Fruit fly (Drosophila melanogaster) whole organism: ENCODE measurements around the gene CG13607.

Experiments
- CG8478 ChIP-seq: fragments of >200 bp; optimal IDR thresholded peaks from 2 replicates; lab custom pipeline; 2018; ENCODE audit warnings: inconsistent platforms
- Dll ChIP-seq: fragments of >200 bp; optimal IDR thresholded peaks from 2 replicates; lab custom pipeline; 2017
- EcR ChIP-seq, 2 experiments: fragments of >200 bp; optimal IDR thresholded peaks; 2 replicates each; lab custom pipeline; 2017; ENCODE audit warnings: missing biosample characterization in 2 of 2, missing genetic modification characterization in 2 of 2, missing genetic modification reagents in 2 of 2
- pan ChIP-seq: fragments of >200 bp; optimal IDR thresholded peaks from 2 replicates; lab custom pipeline; 2017
- psq ChIP-seq: fragments of >200 bp; optimal IDR thresholded peaks from 2 replicates; lab custom pipeline; 2017
- usp ChIP-seq: fragments of >200 bp; optimal IDR thresholded peaks from 2 replicates; lab custom pipeline; 2017; ENCODE audit warnings: missing biosample characterization, missing genetic modification characterization, mixed read lengths

The CG13607 gene

DNA sequence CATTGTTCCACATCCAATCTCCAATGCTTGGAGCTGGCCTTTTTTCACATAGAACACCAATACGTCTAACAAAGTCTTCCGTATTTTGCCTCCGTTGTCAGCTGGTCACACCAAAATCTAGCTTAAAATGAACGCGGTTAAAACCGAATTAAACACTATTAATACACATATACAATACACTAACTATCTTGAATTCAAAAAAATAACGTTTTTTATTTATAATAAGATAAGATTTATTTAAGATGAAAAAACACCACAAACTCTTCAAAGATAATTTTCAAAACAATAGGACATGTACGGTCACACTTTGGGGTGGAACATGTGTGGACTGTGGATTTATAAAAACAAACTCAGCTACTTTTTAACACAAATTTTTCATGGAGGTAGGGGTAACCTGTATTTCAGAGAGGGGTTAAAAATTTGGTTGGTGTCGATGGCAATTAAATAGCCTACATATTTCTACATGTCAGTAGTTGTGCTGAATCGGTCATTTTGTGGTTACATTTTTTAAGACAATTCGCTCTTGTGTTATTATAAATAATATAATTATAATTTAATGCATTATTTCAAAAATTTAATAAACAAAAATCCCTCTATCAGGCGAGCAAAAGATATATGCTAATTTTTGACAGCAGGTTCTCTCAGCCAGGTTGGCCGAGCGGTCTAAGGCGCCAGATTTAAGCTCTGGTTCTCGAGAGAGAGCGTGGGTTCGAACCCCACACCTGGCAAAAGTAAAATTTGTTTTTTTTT is 3.6 kb downstream of the CG13607 start, which contains the start of gene CG13605:
TSS of gene CG13605 (minus strand) at position 70 of the 750 bp plus-strand sequence.
- TF ChIP-seq EcR (GFP tag; optimal IDR thresholded peaks at IDR 0.05; lab: Kevin White, UChicago), result no peak

DNA sequence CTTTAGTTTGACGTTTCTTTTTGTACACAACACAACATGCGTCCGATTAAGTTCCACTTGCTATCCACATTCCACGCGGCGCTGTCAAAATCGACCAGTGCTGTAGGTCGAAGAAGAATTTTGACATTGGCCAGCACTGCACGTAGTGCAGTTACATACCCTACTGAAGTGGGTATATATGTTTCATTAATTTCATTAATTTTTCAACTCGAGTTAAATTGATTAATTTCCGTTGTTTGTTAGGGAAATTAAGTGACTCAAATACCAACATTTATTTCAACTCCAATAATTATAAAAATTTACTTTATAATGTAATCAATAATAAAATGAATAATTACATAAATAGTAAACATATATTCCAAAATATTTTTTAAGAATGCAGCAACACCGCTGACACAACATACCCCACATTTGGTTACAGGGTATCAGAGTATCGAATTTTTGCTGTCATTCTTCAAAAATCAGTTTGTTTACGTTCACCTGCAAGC is 7.2 kb downstream of the CG13607 start, which contains the start of the genes eIF4EHP and CG18428:
TSS of gene eIF4EHP (minus strand) at position 59 of the 488 bp plus-strand sequence.
TSS of gene CG18428 (plus strand) at position 435 of the 488 bp plus-strand sequence.
- no peak for TF ChIP-seq Dll (lab: Kevin White, UChicago)
- no peak for TF ChIP-seq usp (GFP tag; lab: Kevin White, UChicago)
- no peak for TF ChIP-seq CG8478 (lab: Kevin White, UChicago)
- peak; percentile 96 for TF ChIP-seq pan (lab: Kevin White, UChicago)
- no peak for TF ChIP-seq psq

DNA sequence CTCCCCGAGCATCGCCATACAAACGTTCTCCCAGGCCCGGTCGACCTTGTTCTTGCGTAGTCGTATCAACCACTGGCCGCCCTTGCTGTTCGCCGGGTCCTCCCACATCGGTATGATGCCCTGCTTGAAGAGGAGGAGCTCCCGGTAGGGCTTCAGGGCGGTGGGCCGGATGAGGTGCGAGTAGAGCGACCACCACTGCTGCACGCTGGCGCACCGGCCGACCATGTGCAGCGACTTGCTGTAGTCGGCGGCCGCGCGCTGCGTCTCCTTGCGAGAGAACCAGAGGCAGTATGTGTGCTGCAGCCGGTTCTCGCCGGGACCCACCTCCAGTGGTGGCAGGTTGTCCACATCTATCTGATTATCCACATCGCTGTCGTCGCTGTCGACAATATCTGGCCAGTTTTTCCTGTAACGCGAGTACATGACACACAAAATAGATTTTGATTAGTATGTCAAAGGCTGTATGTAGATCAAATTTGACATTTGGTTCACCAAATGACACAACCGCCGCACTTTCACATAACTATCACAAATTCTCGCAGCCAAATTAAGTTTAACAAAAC is 9.2 kb downstream of the CG13607 start, which contains the start of gene CG10694:
TSS of gene CG10694 (plus strand) at position 513 of the 563 bp plus-strand sequence.
- TF ChIP-seq psq (no peak), usp (GFP tag; lab: Kevin White, UChicago) (no peak), CG8478 (lab: Kevin White, UChicago) (no peak), EcR (GFP tag; optimal IDR thresholded peaks at IDR 0.05; lab: Kevin White, UChicago) (no peak), Dll (lab: Kevin White, UChicago) (no peak), pan (lab: Kevin White, UChicago) (no peak)

DNA sequence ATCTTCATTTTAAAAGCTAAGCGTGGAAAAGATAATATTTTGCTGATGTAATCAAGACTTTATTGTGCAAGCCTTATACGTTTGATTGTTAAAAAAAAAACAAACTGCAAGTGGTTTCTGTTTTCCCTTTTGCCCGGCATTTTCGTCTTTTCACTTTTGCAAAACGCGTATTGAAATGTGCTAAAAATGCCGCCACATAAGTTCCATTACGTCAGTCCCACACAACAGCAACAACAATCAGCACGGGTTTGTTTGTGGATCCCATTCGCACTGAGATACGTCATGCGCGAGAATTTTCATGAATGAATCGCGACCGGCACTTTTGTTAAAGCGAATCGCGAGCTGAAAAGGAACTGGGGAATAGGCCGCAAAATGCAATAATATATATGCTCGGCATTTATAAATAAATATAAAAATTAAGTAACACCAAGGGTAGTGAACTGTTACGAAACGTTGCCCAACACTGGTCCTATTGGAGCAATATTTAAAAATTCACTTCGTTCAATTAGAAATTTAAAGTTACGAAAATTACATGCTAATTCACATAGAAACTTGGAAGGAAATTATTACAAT is 10.0 kb downstream of the CG13607 start:
- TF ChIP-seq EcR (GFP tag; optimal IDR thresholded peaks at IDR 0.05; lab: Kevin White, UChicago) (no peak), psq (no peak), CG8478 (lab: Kevin White, UChicago) (no peak), Dll (lab: Kevin White, UChicago) (no peak), pan (lab: Kevin White, UChicago) (no peak), usp (GFP tag; lab: Kevin White, UChicago) (no peak)

DNA sequence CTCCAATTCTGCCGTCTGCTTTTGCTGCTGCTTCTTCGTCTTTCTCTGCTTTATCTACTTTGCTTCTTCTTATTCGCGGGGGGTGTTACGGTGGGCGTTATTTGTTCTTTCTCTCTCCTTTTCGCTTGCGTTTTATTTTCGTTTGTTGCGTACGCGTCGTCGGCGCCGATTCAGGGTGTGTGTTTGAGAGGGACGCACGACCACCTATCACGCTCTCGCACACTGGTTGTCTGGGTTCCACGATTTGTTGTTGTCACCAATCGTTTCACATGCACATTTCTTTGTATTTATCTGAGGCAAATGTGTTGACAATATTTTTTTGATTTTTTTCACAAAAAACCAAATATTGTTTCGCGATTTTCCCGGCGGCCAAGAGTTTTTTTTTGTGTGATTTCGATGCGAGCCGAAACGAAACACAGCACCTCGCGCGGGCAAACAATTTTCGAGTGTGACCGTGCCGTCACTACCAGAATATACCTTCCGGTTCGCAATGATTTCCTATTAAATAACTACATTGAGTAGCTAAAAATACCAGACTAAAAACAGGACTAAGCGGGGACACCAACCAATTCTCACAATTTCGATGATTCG is 10.7 kb downstream of the CG13607 start, which contains the start of gene Syx1A:
TSS of gene Syx1A (minus strand) at position 452 of the 591 bp plus-strand sequence.
- TF ChIP-seq usp (GFP tag; lab: Kevin White, UChicago) (no peak), EcR (GFP tag; optimal IDR thresholded peaks at IDR 0.05; lab: Kevin White, UChicago) (no peak), CG8478 (lab: Kevin White, UChicago) (no peak), pan (lab: Kevin White, UChicago) (no peak), psq (no peak), Dll (lab: Kevin White, UChicago) (no peak)

DNA sequence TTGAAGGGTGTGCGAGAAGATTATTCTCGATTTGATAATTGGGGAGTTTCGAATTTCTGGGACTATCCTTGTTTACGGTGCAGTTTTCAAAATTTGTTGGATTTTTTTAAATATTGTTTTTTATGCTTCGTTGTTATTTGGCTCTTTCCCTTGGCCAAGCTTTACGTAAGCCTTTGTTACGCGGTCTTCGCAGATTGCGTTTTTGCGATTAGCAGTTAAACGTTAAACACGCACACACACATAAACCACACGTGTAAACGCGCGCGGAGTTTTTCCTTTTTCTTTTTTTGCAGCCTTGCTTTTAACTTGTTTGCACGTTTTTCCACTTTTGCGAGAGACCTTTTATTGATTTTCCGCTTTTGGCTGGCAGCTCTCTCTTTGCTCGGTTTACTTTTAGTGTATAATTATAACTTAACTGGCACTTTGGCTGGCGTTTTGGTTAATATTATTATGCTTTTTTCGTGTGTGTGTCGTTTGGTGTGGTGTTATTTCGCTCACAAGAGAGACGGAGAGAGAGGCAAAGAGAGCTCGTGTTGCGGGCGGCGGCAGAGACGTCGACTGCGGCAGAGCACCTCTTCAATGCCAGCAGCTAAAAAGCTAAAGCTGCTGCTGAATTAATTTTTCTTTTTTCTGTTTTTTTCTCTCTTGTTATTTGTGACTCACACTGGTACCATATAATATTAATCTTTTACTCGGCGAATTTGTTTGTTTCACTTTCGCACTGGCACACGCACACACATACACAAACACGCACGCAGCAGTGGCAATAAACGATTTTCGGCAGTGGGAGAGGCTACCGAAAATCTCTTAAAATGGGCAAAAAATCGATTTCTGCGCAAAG is 11.4 kb downstream of the CG13607 start:
- TF ChIP-seq Dll (lab: Kevin White, UChicago) (no peak), EcR (GFP tag; optimal IDR thresholded peaks at IDR 0.05; lab: Kevin White, UChicago) (no peak), CG8478 (lab: Kevin White, UChicago) (no peak), psq (no peak), usp (GFP tag; lab: Kevin White, UChicago) (no peak), pan (lab: Kevin White, UChicago) (no peak)

DNA sequence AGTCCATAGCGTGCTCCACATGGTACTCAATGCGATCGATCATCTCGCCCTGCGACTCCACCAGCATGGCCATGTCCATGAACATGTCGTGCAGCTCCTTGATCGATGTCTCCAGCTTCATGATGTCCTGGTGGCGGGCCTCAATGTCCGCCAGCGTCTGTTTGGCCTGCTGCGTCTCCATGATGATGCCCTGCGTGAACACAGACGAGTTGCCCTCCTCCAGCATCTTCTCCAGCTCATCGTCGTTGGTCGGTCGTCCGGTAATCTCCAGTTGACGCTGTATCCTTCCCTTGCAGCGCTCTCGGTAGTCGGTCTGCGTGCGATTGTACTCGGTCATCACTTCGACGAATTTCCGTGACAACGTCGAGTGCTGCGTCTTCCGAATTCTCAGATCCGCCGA is 12.4 kb downstream of the CG13607 start:
- TF ChIP-seq Dll (lab: Kevin White, UChicago) (no peak), psq (no peak), CG8478 (lab: Kevin White, UChicago) (no peak), usp (GFP tag; lab: Kevin White, UChicago) (no peak), pan (lab: Kevin White, UChicago) (no peak), EcR (GFP tag; optimal IDR thresholded peaks at IDR 0.05; lab: Kevin White, UChicago) (no peak)

DNA sequence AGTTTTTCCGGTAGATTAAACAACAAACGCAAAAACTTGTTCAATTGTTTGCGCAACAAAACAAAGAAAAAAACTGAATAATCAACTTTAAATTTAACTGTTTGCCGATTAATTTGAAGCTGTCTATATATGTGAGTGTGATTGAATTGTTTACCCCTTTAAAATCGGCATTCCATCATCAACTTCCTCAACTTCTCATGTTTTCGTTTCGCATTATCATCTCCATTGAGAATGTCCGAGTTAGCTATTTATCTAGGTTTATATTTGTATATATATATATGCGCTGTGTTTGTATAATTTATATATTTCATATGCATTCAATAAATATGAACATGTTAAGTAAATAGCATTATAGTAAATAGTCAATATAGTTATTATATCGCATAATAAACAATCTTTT is 13.7 kb downstream of the CG13607 start:
- TF ChIP-seq psq (no peak), EcR (GFP tag; optimal IDR thresholded peaks at IDR 0.05; lab: Kevin White, UChicago) (no peak), usp (GFP tag; lab: Kevin White, UChicago) (no peak), CG8478 (lab: Kevin White, UChicago) (no peak), pan (lab: Kevin White, UChicago) (no peak), Dll (lab: Kevin White, UChicago) (no peak)

DNA sequence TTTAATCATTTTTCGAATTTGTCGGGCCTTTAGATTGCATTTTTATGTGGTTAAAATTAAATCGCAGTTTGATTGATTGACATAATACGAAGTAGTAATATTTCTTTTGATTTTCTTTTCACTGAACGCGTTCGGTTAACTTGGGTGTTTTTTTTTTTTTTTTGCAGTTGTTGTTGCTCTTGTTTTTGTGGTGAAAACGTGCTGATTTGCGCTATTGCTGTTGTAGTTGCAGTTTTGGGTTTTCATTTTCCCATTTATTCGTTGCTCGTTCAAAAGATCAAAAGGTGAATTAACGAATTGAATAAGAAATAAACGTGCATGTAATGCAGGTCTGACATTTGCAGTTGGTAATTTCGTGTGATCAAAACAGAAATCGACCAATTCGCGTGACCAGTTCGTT is 14.7 kb downstream of the CG13607 start:
- TF ChIP-seq EcR (GFP tag; optimal IDR thresholded peaks at IDR 0.05; lab: Kevin White, UChicago) (no peak), psq (no peak), usp (GFP tag; lab: Kevin White, UChicago) (no peak), Dll (lab: Kevin White, UChicago) (no peak), pan (lab: Kevin White, UChicago) (no peak), CG8478 (lab: Kevin White, UChicago) (no peak)

DNA sequence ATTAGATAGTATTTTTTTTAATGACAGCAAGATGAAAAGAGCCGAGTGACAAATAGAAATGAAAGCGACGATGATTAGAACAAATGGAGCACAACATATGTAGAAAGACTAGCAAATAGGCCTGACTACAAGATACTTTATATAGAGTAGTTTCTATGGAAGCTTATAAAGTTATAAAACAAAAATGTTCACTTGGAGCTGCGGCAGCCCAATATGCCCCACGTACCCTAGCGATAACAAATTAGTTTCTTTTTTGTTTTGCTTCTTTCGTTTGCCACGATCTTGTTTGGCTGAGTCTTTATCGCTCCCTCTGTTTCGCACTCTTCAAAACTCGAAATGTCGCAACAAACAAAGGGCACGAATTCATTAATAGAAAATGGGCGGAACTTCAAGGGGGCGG is 15.4 kb downstream of the CG13607 start:
- TF ChIP-seq usp (GFP tag; lab: Kevin White, UChicago) (no peak), CG8478 (lab: Kevin White, UChicago) (no peak), Dll (lab: Kevin White, UChicago) (no peak), psq (no peak), EcR (GFP tag; optimal IDR thresholded peaks at IDR 0.05; lab: Kevin White, UChicago) (no peak), pan (lab: Kevin White, UChicago) (no peak)
